Worm (Caenorhabditis elegans) whole organism, L4/young adult: ENCODE data around the gene F35F10.1.

ENCODE experiments used
- W03F9.2 ChIP-seq: fragments of 150-350 bp; optimal IDR thresholded peaks from 2 replicates; lab custom pipeline; 2014; ENCODE audit warnings: missing biosample characterization, missing genetic modification characterization
- dao-5 ChIP-seq: sonication (generic microtip); optimal IDR thresholded peaks from 2 replicates; lab custom pipeline; 2016; ENCODE audit warnings: missing genotype, missing genetic modification characterization, moderate library complexity, missing compliant biosample characterization
- him-1 ChIP-seq: sonication (generic microtip); optimal IDR thresholded peaks from 2 replicates; lab custom pipeline; 2016; ENCODE audit warnings: missing genotype, missing genetic modification reagents, missing genetic modification characterization, missing compliant biosample characterization

- no peak for TF ChIP-seq dao-5 (tag; lab: Kevin White, UChicago)
- no peak for TF ChIP-seq him-1
- TF ChIP-seq W03F9.2 = no peak
Measured at ce11 chrV:3275033-3275432, 41.1 kb upstream of the F35F10.1 start, which contains the start of gene T28A11.3.
